Worm (Caenorhabditis elegans): ENCODE measurements around the gene W03F9.1.

DNA sequence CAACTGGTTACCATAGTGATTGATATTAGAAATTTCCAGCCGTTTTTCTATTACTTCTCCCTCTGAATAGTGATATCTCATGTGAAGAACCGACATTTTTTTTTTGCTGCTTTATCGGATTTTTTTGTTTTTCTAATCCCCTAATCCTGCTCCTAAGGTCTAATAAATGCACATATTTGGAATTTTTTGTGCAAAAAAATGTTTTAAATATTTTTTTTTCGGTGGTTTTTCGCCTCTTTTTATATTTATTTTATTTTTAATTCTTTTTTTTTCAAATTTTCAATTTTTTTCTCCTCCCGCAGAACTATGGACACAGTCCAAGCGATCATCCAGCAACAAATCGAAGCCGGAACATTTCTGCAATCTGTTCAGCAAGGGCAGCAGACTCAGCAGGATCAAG, 40.2 kb upstream of the W03F9.1 start, which contains the start of gene Y108G3AL.2:
- no peak for TF ChIP-seq ztf-11 (tag; optimal IDR thresholded peaks at IDR 0.05)
- no peak for TF ChIP-seq ceh-20 (GFP tag; IDR thresholded peaks at IDR 0.05)
- no peak for TF ChIP-seq dmd-9 (GFP tag; IDR thresholded peaks at IDR 0.05)
- TF ChIP-seq zip-11 (GFP tag; IDR thresholded peaks at IDR 0.05), result no peak
- TF ChIP-seq nhr-25 (tag; optimal IDR thresholded peaks at IDR 0.05; ENCODE audit: borderline replicate concordance, insufficient read depth), result no peak
- TF ChIP-seq nhr-10 (tag; optimal IDR thresholded peaks at IDR 0.05), result no peak
- no peak for TF ChIP-seq F49E8.2 (tag; optimal IDR thresholded peaks at IDR 0.05; ENCODE audit: borderline replicate concordance)
- TF ChIP-seq pqm-1 (tag; optimal IDR thresholded peaks at IDR 0.05), result no peak
